Fruit fly (Drosophila melanogaster) ovary, adult (tissue): Measurements from ENCODE around the gene CG13606.

Experiments used
- CG17801 ChIP-seq: fragments of 200-800 bp; optimal IDR thresholded peaks from 2 replicates; lab custom pipeline; 2019; ENCODE audit warnings: missing biosample characterization, mild to moderate bottlenecking, missing genetic modification characterization, moderate library complexity; ENCODE audit not compliant: partially characterized antibody

The CG13606 gene

dm6 chr3R:24172379-24172778 is at the start of gene CG13606:
CG13606 (plus strand) TSS chr3R:24172628.
- TF ChIP-seq CG17801 (GFP tag; lab: Kevin White, UChicago) = no peak

- peak; percentile 41 for TF ChIP-seq CG17801 (GFP tag; lab: Kevin White, UChicago)
These were observed 42.3 kb upstream of the CG13606 start, which contains the start of the genes GatB and Tsc1 for dm6 chr3R:24130080-24130479. GatB (minus strand) TSS chr3R:24130255. Tsc1 (plus strand) TSS chr3R:24130307.

- peak; percentile 41 for TF ChIP-seq CG17801 (GFP tag; lab: Kevin White, UChicago)
These were observed 37.8 kb upstream of the CG13606 start, which contains the start of gene Sec10 for dm6 chr3R:24134580-24134979. Sec10 (plus strand) TSS chr3R:24134831.

DNA sequence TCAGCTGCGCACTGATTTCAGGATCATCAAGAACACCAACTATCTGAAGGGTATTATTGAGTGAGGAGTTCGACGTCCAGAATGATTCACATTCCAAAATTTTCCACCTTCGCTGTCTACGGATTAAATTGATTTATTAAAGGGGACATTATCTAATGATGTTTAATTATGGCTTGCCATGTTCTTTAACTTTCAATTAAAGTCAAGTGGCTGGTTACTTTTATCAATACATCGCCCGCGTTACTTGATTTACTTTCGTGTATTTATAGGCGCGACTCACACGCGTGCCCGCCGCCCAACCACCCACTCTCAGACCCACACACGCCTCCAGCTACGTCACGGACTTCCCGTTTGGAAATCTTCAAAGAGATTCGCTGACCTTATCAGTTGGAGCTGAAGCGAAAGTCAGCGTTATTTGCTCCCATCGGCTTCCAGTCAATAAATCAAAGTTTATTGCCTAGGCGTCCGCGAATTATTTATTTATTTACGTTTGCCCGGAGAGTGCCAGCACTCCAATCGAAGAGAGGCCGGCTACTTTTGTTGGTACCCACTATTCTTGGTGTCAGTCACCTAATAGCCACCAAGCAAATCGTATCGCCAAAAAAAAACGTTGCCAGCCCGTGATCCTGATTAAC is 35.0 kb upstream of the CG13606 start, which contains the start of gene Npc2f:
Npc2f (plus strand) TSS at position 585 of the 635 bp plus-strand sequence.
- no peak for TF ChIP-seq CG17801 (GFP tag; lab: Kevin White, UChicago)

- no peak for TF ChIP-seq CG17801 (GFP tag; lab: Kevin White, UChicago)
These were observed 33.7 kb upstream of the CG13606 start for dm6 chr3R:24138478-24139455.

dm6 chr3R:24139646-24140130 is 32.7 kb upstream of the CG13606 start:
- TF ChIP-seq CG17801 (GFP tag; lab: Kevin White, UChicago) = no peak

- peak; percentile 97 for TF ChIP-seq CG17801 (GFP tag; lab: Kevin White, UChicago)
These were observed 31.3 kb upstream of the CG13606 start, which contains the start of gene Kal1 for dm6 chr3R:24141013-24141592. Kal1 (plus strand) TSS chr3R:24141395.

dm6 chr3R:24142971-24143370 is 29.5 kb upstream of the CG13606 start:
- TF ChIP-seq CG17801 (GFP tag; lab: Kevin White, UChicago) = no peak

dm6 chr3R:24143372-24143771 is 29.1 kb upstream of the CG13606 start:
- TF ChIP-seq CG17801 (GFP tag; lab: Kevin White, UChicago) = no peak

dm6 chr3R:24143779-24144178 is 28.6 kb upstream of the CG13606 start:
- no peak for TF ChIP-seq CG17801 (GFP tag; lab: Kevin White, UChicago)

- TF ChIP-seq CG17801 (GFP tag; lab: Kevin White, UChicago) = no peak
These were observed 27.9 kb upstream of the CG13606 start for dm6 chr3R:24144542-24144941.

DNA sequence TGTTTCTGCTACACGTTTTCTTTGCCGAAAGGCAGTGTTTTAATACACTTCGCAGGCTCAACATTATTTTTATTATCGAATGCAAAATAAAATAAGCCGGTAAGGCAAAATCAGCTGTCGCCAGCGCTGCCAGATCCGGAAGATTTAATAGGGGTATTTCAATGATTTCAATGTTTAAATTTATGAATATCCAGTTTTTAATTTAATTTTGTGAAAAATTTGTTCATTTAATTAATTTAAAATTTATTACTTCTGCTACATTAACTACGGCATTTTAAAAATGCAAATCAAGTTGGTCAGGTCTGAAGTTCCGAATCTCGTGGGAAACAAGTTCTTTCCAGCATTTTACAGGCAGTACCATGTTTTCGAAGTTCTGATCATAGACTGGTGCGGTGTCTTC is 23.6 kb upstream of the CG13606 start, which contains the start of gene Slimp:
Slimp (minus strand) TSS at position 130 of the 400 bp plus-strand sequence.
- peak; percentile 42 for TF ChIP-seq CG17801 (GFP tag; lab: Kevin White, UChicago)

DNA sequence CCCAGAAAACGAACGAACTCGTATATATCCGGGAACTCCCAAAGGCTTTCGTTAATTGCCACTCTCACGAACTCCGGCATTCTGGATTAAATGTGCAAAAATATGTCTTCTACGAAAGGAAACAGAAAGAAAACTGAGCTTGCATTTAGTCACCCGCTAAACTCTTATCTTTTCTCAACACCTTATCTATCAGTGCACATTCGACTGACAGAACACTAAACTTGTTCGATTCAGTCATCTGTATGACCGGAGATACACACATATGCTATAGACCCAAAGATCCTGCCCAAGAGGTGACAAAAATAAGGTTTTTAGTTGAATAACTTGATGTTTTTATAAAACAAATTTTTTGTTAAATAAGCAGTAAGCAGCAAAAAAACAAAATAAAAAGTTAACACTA is 22.3 kb upstream of the CG13606 start, which contains the start of gene p38c:
p38c (minus strand) TSS at position 101 of the 400 bp plus-strand sequence.
- no peak for TF ChIP-seq CG17801 (GFP tag; lab: Kevin White, UChicago)
